Fruit fly (Drosophila melanogaster) whole organism, embryonic: ENCODE results near the gene SrpRbeta.

ENCODE experiments used
- ATbp ChIP-seq: fragments of 200-800 bp; sonication (Bioruptor generic); optimal IDR thresholded peaks from 2 replicates; lab custom pipeline; 2017; ENCODE audit warnings: missing biosample characterization, mild to moderate bottlenecking, missing genetic modification characterization, missing genetic modification reagents
- Atf6 ChIP-seq: fragments of 200-800 bp; sonication (Bioruptor generic); IDR thresholded peaks from 2 replicates; pipeline ENCODE4 v1.3.6; 2022; ENCODE audit warnings: missing biosample characterization, missing genetic modification characterization
- CG12299 ChIP-seq: fragments of 200-800 bp; sonication (Bioruptor generic); optimal IDR thresholded peaks from 2 replicates; lab custom pipeline; 2018; ENCODE audit warnings: missing biosample characterization, mild to moderate bottlenecking, missing genetic modification characterization
- CG13624 ChIP-seq: fragments of 200-800 bp; sonication (Bioruptor generic); optimal IDR thresholded peaks from 2 replicates; lab custom pipeline; 2016; ENCODE audit warnings: missing biosample characterization, missing genetic modification characterization
- CG14710 ChIP-seq: fragments of 200-800 bp; sonication (Bioruptor generic); optimal IDR thresholded peaks from 3 replicates; lab custom pipeline; 2019; ENCODE audit warnings: missing biosample characterization, mild to moderate bottlenecking, missing genetic modification characterization, moderate library complexity
- CG16815 ChIP-seq: fragments of 200-800 bp; sonication (Bioruptor generic); optimal IDR thresholded peaks from 3 replicates; lab custom pipeline; 2017; ENCODE audit warnings: missing biosample characterization, mild to moderate bottlenecking, missing genetic modification characterization
- CG17359 ChIP-seq: fragments of 200-800 bp; sonication (Bioruptor generic); optimal IDR thresholded peaks from 3 replicates; lab custom pipeline; 2018; ENCODE audit warnings: missing biosample characterization, mild to moderate bottlenecking, missing genetic modification characterization, moderate library complexity
- CG3726 ChIP-seq: fragments of 200-800 bp; sonication (Bioruptor generic); IDR thresholded peaks from 3 replicates; pipeline ENCODE4, ENCODE4 v1.3.6; 2022; ENCODE audit warnings: missing biosample characterization, missing genetic modification characterization
- CG6272 ChIP-seq: fragments of 200-800 bp; sonication (Bioruptor generic); IDR thresholded peaks from 2 replicates; pipeline ENCODE4 v1.3.6; 2022; ENCODE audit warnings: missing biosample characterization, missing genetic modification characterization
- CG6654 ChIP-seq: fragments of 200-800 bp; sonication (Bioruptor generic); optimal IDR thresholded peaks from 2 replicates; lab custom pipeline; 2017; ENCODE audit warnings: missing biosample characterization, mild to moderate bottlenecking, missing genetic modification characterization
- CG7928 ChIP-seq: fragments of 200-800 bp; sonication (Bioruptor generic); optimal IDR thresholded peaks from 2 replicates; lab custom pipeline; 2017; ENCODE audit warnings: missing biosample characterization, mild to moderate bottlenecking, missing genetic modification characterization
- CG8281 ChIP-seq: fragments of 200-800 bp; sonication (Bioruptor generic); optimal IDR thresholded peaks from 2 replicates; lab custom pipeline; 2018; ENCODE audit warnings: missing biosample characterization, mild to moderate bottlenecking, missing genetic modification characterization, moderate library complexity
- CG8290 ChIP-seq, 3 experiments: fragments of 200-800 bp; sonication (Bioruptor generic); optimal IDR thresholded peaks; 2 replicates each; lab custom pipeline; 2016 to 2019; ENCODE audit warnings: missing biosample characterization in 3 of 3, missing genetic modification characterization in 3 of 3, mild to moderate bottlenecking in 2 of 3, moderate library complexity in 1 of 3
- CG9437 ChIP-seq: fragments of 200-800 bp; sonication (Bioruptor generic); optimal IDR thresholded peaks from 2 replicates; lab custom pipeline; 2018; ENCODE audit warnings: missing biosample characterization, mild to moderate bottlenecking, missing genetic modification characterization
- D ChIP-seq, 2 experiments: fragments of 200-800 bp in 1 of 2; fragments of >200 bp in 1 of 2; sonication (Bioruptor generic) in 1 of 2; optimal IDR thresholded peaks; 2 replicates in 1 of 2; 3 replicates in 1 of 2; lab custom pipeline; 2017; ENCODE audit warnings: mild to moderate bottlenecking in 1 of 2, missing biosample characterization in 1 of 2, missing genetic modification characterization in 1 of 2, missing genetic modification reagents in 1 of 2
- Dfd ChIP-seq, 2 experiments: fragments of >200 bp; optimal IDR thresholded peaks; 2 replicates each; lab custom pipeline; 2017; ENCODE audit warnings: missing biosample characterization in 2 of 2, missing genetic modification characterization in 2 of 2
- E2f2 ChIP-seq: fragments of 200-800 bp; sonication (Bioruptor generic); IDR thresholded peaks from 2 replicates; pipeline ENCODE4 v1.3.6; 2022; ENCODE audit warnings: missing biosample characterization, missing genetic modification characterization
- Fer3 ChIP-seq: fragments of 200-800 bp; sonication (Bioruptor generic); optimal IDR thresholded peaks from 2 replicates; lab custom pipeline; 2018; ENCODE audit warnings: missing biosample characterization, mild to moderate bottlenecking, missing genetic modification characterization, moderate library complexity
- HLH3B ChIP-seq: fragments of 200-800 bp; sonication (Bioruptor generic); IDR thresholded peaks from 2 replicates; pipeline ENCODE4 v1.3.6; 2022; ENCODE audit warnings: missing biosample characterization, missing genetic modification characterization
- Hmr ChIP-seq: fragments of 200-800 bp; sonication (Bioruptor generic); optimal IDR thresholded peaks from 3 replicates; lab custom pipeline; 2017; ENCODE audit warnings: mild to moderate bottlenecking, missing biosample characterization, missing genetic modification reagents, missing genetic modification characterization
- Hr78 ChIP-seq, 2 experiments: fragments of 200-800 bp in 1 of 2; fragments of >200 bp in 1 of 2; sonication (Bioruptor generic) in 1 of 2; optimal IDR thresholded peaks; 2 replicates each; lab custom pipeline; 2017 to 2019; ENCODE audit warnings: missing biosample characterization in 2 of 2, missing genetic modification characterization in 2 of 2, mild to moderate bottlenecking in 1 of 2, moderate library complexity in 1 of 2
- Lpt ChIP-seq: fragments of >200 bp; optimal IDR thresholded peaks from 2 replicates; lab custom pipeline; 2018; ENCODE audit warnings: missing biosample characterization, missing genetic modification characterization
- Max ChIP-seq: fragments of 200-800 bp; sonication (Bioruptor generic); optimal IDR thresholded peaks from 2 replicates; lab custom pipeline; 2016; ENCODE audit warnings: missing biosample characterization, mild to moderate bottlenecking, missing genetic modification characterization
- Meics ChIP-seq: fragments of 200-800 bp; sonication (Bioruptor generic); optimal IDR thresholded peaks from 2 replicates; lab custom pipeline; 2017; ENCODE audit warnings: missing biosample characterization, mild to moderate bottlenecking, missing genetic modification characterization
- Mes4 ChIP-seq: fragments of 200-800 bp; sonication (Bioruptor generic); optimal IDR thresholded peaks from 2 replicates; lab custom pipeline; 2016; ENCODE audit warnings: missing biosample characterization, missing genetic modification characterization
- Nf-YB ChIP-seq: fragments of 200-800 bp; sonication (Bioruptor generic); optimal IDR thresholded peaks from 3 replicates; lab custom pipeline; 2019; ENCODE audit warnings: missing biosample characterization, mild to moderate bottlenecking, missing genetic modification characterization, moderate library complexity
- Oaz ChIP-seq: fragments of 200-800 bp; sonication (Bioruptor generic); IDR thresholded peaks from 2 replicates; pipeline ENCODE4 v1.3.6; 2022; ENCODE audit warnings: missing biosample characterization, missing genetic modification characterization
- PHDP ChIP-seq: fragments of 200-800 bp; sonication (Bioruptor generic); optimal IDR thresholded peaks from 3 replicates; lab custom pipeline; 2018; ENCODE audit warnings: missing biosample characterization, mild to moderate bottlenecking, missing genetic modification characterization, moderate library complexity
- Ptx1 ChIP-seq: fragments of 200-800 bp; sonication (Bioruptor generic); IDR thresholded peaks from 2 replicates; pipeline ENCODE4 v1.3.6; 2022; ENCODE audit warnings: missing biosample characterization, missing genetic modification characterization
- Ssrp ChIP-seq: fragments of 200-800 bp; sonication (Bioruptor generic); optimal IDR thresholded peaks from 2 replicates; lab custom pipeline; 2018; ENCODE audit warnings: missing biosample characterization, mild to moderate bottlenecking, missing genetic modification characterization, moderate library complexity
- abd-A ChIP-seq: fragments of 200-800 bp; sonication (Bioruptor generic); optimal IDR thresholded peaks from 3 replicates; lab custom pipeline; 2019; ENCODE audit warnings: missing biosample characterization, mild to moderate bottlenecking, missing genetic modification characterization, moderate library complexity
- bab2 ChIP-seq: fragments of 200-800 bp; sonication (Bioruptor generic); optimal IDR thresholded peaks from 2 replicates; lab custom pipeline; 2016; ENCODE audit warnings: missing biosample characterization, missing genetic modification characterization
- bcd ChIP-seq: fragments of 200-800 bp; sonication (Bioruptor generic); optimal IDR thresholded peaks from 2 replicates; lab custom pipeline; 2017; ENCODE audit warnings: missing biosample characterization, mild to moderate bottlenecking, missing genetic modification characterization
- bigmax ChIP-seq: fragments of 200-800 bp; sonication (Bioruptor generic); optimal IDR thresholded peaks from 2 replicates; lab custom pipeline; 2018; ENCODE audit warnings: missing biosample characterization, mild to moderate bottlenecking, missing genetic modification characterization
- bsh ChIP-seq, 2 experiments: fragments of 200-800 bp; sonication (Bioruptor generic); optimal IDR thresholded peaks; 2 replicates each; lab custom pipeline; 2017 to 2018; ENCODE audit warnings: mild to moderate bottlenecking in 2 of 2, missing biosample characterization in 2 of 2, missing genetic modification characterization in 2 of 2, moderate library complexity in 1 of 2
- croc ChIP-seq: fragments of 200-800 bp; sonication (Bioruptor generic); conservative IDR thresholded peaks from 3 replicates; pipeline ENCODE4 v1.3.6; 2022; ENCODE audit warnings: missing biosample characterization, missing genetic modification characterization
- da ChIP-seq: fragments of 200-800 bp; sonication (Bioruptor generic); optimal IDR thresholded peaks from 2 replicates; lab custom pipeline; 2016; ENCODE audit warnings: missing biosample characterization, missing genetic modification characterization
- danr ChIP-seq: fragments of 200-800 bp; sonication (Bioruptor generic); IDR thresholded peaks from 2 replicates; pipeline ENCODE4 v1.3.6; 2022; ENCODE audit warnings: missing biosample characterization, missing genetic modification characterization
- dmrt11E ChIP-seq: fragments of 200-800 bp; sonication (Bioruptor generic); optimal IDR thresholded peaks from 3 replicates; lab custom pipeline; 2018; ENCODE audit warnings: missing biosample characterization, mild to moderate bottlenecking, missing genetic modification characterization, moderate library complexity
- dysf ChIP-seq: fragments of 200-800 bp; sonication (Bioruptor generic); IDR thresholded peaks from 3 replicates; pipeline ENCODE4 v1.3.6; 2022; ENCODE audit warnings: missing biosample characterization, missing genetic modification characterization
- emc ChIP-seq: fragments of 200-800 bp; sonication (Bioruptor generic); optimal IDR thresholded peaks from 2 replicates; lab custom pipeline; 2016; ENCODE audit warnings: missing biosample characterization, missing genetic modification characterization
- gt ChIP-seq: fragments of 200-800 bp; sonication (Bioruptor generic); IDR thresholded peaks from 2 replicates; pipeline ENCODE4 v1.3.6; 2022; ENCODE audit warnings: missing biosample characterization, missing genetic modification characterization
- her ChIP-seq: fragments of 200-800 bp; sonication (Bioruptor generic); optimal IDR thresholded peaks from 2 replicates; lab custom pipeline; 2016; ENCODE audit warnings: missing biosample characterization, missing genetic modification characterization
- otp ChIP-seq: fragments of 200-800 bp; sonication (Bioruptor generic); IDR thresholded peaks from 3 replicates; pipeline ENCODE4, ENCODE4 v1.3.6; 2022; ENCODE audit warnings: missing biosample characterization, missing genetic modification characterization
- pfk ChIP-seq: fragments of 200-800 bp; sonication (Bioruptor generic); optimal IDR thresholded peaks from 2 replicates; lab custom pipeline; 2018; ENCODE audit warnings: missing biosample characterization, mild to moderate bottlenecking, missing genetic modification characterization, moderate library complexity
- row ChIP-seq: fragments of 200-800 bp; sonication (Bioruptor generic); IDR thresholded peaks from 3 replicates; pipeline ENCODE4 v1.3.6; 2022; ENCODE audit warnings: missing biosample characterization, missing genetic modification characterization
- sima ChIP-seq: fragments of 200-800 bp; sonication (Bioruptor generic); optimal IDR thresholded peaks from 2 replicates; lab custom pipeline; 2016; ENCODE audit warnings: missing biosample characterization, missing genetic modification characterization
- stc ChIP-seq: fragments of 200-800 bp; sonication (Bioruptor generic); IDR thresholded peaks from 2 replicates; pipeline ENCODE4 v1.3.6; 2022; ENCODE audit warnings: missing biosample characterization, missing genetic modification characterization
- ttk ChIP-seq: fragments of 200-800 bp; sonication (Bioruptor generic); IDR thresholded peaks from 2 replicates; pipeline ENCODE4 v2.1.2; 2022; ENCODE audit warnings: missing biosample characterization, missing genetic modification characterization

SrpRbeta gene

DNA sequence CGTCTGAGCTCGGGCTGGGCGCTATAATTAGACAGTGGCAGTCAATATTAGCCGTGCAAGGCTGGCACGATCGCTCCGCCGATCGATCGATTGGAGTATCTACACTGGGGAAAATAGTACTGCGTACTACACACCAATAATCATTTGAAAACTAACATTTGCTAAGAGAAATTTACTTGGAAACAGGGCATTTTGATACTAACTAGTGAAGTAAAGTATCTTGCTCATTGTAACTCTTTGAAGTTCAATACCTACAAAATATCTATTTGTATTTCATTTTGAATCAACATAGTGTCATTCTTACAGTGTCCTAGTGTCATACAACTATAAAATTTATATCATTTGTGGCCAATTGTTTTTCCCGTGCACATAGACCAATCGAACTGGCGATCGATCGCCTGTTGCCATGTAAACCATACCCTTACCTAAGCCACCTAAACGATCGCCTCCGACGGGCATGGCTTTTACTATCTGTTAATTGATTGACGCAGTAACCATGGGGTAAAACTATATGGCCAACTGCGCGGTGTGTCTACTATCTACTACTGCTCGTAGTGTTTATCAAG lies 19.3 kb downstream of the SrpRbeta start (continued):
- TF ChIP-seq Dfd (GFP tag; optimal IDR thresholded peaks at IDR 0.05; lab: Kevin White, UChicago), result no peak
- no peak; the same call in 2 of the 3 replicates for TF ChIP-seq CG3726 (GFP tag; lab: Robert Waterston, UW)
- peak; percentile 70 for TF ChIP-seq dmrt11E (tag; lab: Kevin White, UChicago)
- TF ChIP-seq dysf (GFP tag; lab: Robert Waterston, UW), result peak; percentile 87
- peak; percentile 88 for TF ChIP-seq Ptx1 (GFP tag; lab: Robert Waterston, UW)
- peak; percentile 25 for TF ChIP-seq CG12299 (tag; lab: Kevin White, UChicago)
- TF ChIP-seq Mes4, result peak; percentile 59
- TF ChIP-seq ttk (GFP tag; lab: Robert Waterston, UW), result peak; percentile 29; the same call in 1 of the 2 replicates
- peak; percentile 83 for TF ChIP-seq Atf6 (GFP tag; lab: Robert Waterston, UW)
- TF ChIP-seq Hr78 (GFP tag; optimal IDR thresholded peaks at IDR 0.05; lab: Kevin White, UChicago), result peak in 1 of 2 experiments; percentile 72
- TF ChIP-seq CG13624 (GFP tag; lab: Kevin White, UChicago), result peak; percentile 84
- TF ChIP-seq sima (GFP tag; lab: Kevin White, UChicago), result no peak
- peak; percentile 53 for TF ChIP-seq ATbp (GFP tag; lab: Kevin White, UChicago)
- TF ChIP-seq Lpt, result no peak
- TF ChIP-seq abd-A (tag; lab: Kevin White, UChicago), result no peak
- TF ChIP-seq D (optimal IDR thresholded peaks at IDR 0.05; lab: Kevin White, UChicago), result no peak
- peak; percentile 43 for TF ChIP-seq D (GFP tag; optimal IDR thresholded peaks at IDR 0.05; lab: Kevin White, UChicago)
- TF ChIP-seq Meics (GFP tag; lab: Kevin White, UChicago), result peak; percentile 87
- no peak for TF ChIP-seq bigmax (GFP tag; lab: Kevin White, UChicago)
- TF ChIP-seq Nf-YB (GFP tag; lab: Kevin White, UChicago), result peak; percentile 64
- TF ChIP-seq CG8281, result peak; percentile 38
- peak; percentile 82 for TF ChIP-seq bab2 (GFP tag; lab: Kevin White, UChicago)
- TF ChIP-seq otp, result peak; percentile 76; the same call in 2 of the 3 replicates
- TF ChIP-seq danr (GFP tag; lab: Robert Waterston, UW), result peak; percentile 61
- peak; percentile 65 for TF ChIP-seq stc
- TF ChIP-seq row (GFP tag; lab: Robert Waterston, UW), result peak; percentile 95
- TF ChIP-seq pfk (GFP tag; lab: Kevin White, UChicago), result no peak
- TF ChIP-seq CG16815 (GFP tag; lab: Kevin White, UChicago), result peak; percentile 62
- TF ChIP-seq emc (GFP tag; lab: Kevin White, UChicago), result peak; percentile 66
- TF ChIP-seq bsh (GFP tag; optimal IDR thresholded peaks at IDR 0.05; lab: Kevin White, UChicago), result peak; percentile 32 to 82
- TF ChIP-seq Oaz, result peak; percentile 71
- TF ChIP-seq PHDP (tag; lab: Kevin White, UChicago), result peak; percentile 82
- peak; percentile 43 for TF ChIP-seq CG6654 (GFP tag; lab: Kevin White, UChicago)
- TF ChIP-seq Max (GFP tag; lab: Kevin White, UChicago), result peak; percentile 71
- peak; percentile 84 for TF ChIP-seq bcd (GFP tag; lab: Kevin White, UChicago)
- peak; percentile 74 for TF ChIP-seq her (GFP tag; lab: Kevin White, UChicago)
- TF ChIP-seq Fer3, result peak; percentile 71
- peak; percentile 53 for TF ChIP-seq da
- peak; percentile 74 for TF ChIP-seq CG17359 (tag; lab: Kevin White, UChicago)
- no peak; the same call in 2 of the 3 replicates for TF ChIP-seq croc
- peak; percentile 63 for TF ChIP-seq E2f2 (GFP tag; lab: Robert Waterston, UW)
- peak; percentile 62 for TF ChIP-seq HLH3B (GFP tag; lab: Robert Waterston, UW)
- TF ChIP-seq CG6272 (GFP tag; lab: Robert Waterston, UW), result 0 out of 2 replicates have a peak, but pooled peaks have one; percentile 43
- no peak for TF ChIP-seq gt (GFP tag; lab: Robert Waterston, UW)
- TF ChIP-seq CG7928 (GFP tag; lab: Kevin White, UChicago), result peak; percentile 43
- TF ChIP-seq Ssrp (tag; lab: Kevin White, UChicago), result peak; percentile 71
- peak; percentile 57 for TF ChIP-seq CG14710 (tag; lab: Kevin White, UChicago)
- peak; percentile 77 for TF ChIP-seq CG9437 (GFP tag; lab: Kevin White, UChicago)
- TF ChIP-seq CG8290 (GFP tag; optimal IDR thresholded peaks at IDR 0.05; lab: Kevin White, UChicago), result peak; percentile 26
- peak in 1 of 2 experiments; percentile 80 for TF ChIP-seq CG8290 (tag; optimal IDR thresholded peaks at IDR 0.05; lab: Kevin White, UChicago)
- peak; percentile 86 for TF ChIP-seq Hmr
